Worm (Caenorhabditis elegans): Measurements from ENCODE around the gene btb-12.

Gene btb-12

DNA sequence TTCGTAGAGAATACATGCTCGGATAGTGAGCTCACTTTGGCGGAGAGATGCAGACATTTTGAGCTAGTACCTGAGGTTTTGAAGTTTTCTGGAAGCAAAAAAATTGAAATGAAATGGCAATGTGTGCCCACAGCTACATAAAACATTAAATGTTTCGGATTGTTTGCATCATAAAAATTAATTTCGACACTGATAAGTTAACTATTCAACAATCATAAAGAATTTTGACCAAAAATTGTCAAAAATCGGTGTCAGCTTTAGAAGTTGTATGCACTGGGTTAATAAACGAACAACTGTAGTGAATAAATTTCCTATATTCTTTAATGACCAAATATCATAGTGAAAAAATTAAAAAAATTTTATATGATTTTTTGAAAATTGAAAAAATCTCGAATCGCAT lies 36.1 kb upstream of the btb-12 start, which contains the start of gene fbxa-166:
Gene fbxa-166 (minus strand): TSS at position 101 of the 400 bp plus-strand sequence.
- TF ChIP-seq ama-1 (optimal IDR thresholded peaks at IDR 0.05) (no peak), C34F6.9 (tag; optimal IDR thresholded peaks at IDR 0.05) (no peak), unc-62 (GFP tag; optimal IDR thresholded peaks at IDR 0.05) (no peak), peb-1 (tag; optimal IDR thresholded peaks at IDR 0.05) (no peak), dmd-4 (tag; optimal IDR thresholded peaks at IDR 0.05) (no peak), ztf-1 (GFP tag; conservative IDR thresholded peaks at IDR 0.05) (no peak), nhr-6 (tag; optimal IDR thresholded peaks at IDR 0.05) (no peak), ZK546.5 (tag; optimal IDR thresholded peaks at IDR 0.05) (no peak), nhr-129 (tag; optimal IDR thresholded peaks at IDR 0.05) (no peak), skn-1 (tag; optimal IDR thresholded peaks at IDR 0.05) (no peak), lsy-2 (tag; optimal IDR thresholded peaks at IDR 0.05) (no peak), F13H6.1 (tag; optimal IDR thresholded peaks at IDR 0.05) (no peak), lin-11 (tag; optimal IDR thresholded peaks at IDR 0.05) (no peak), nhr-237 (tag; optimal IDR thresholded peaks at IDR 0.05) (no peak), nhr-11 (tag; optimal IDR thresholded peaks at IDR 0.05) (no peak), lin-13 (GFP tag; optimal IDR thresholded peaks at IDR 0.05) (no peak), sem-4 (tag; optimal IDR thresholded peaks at IDR 0.05) (no peak), zag-1 (tag; optimal IDR thresholded peaks at IDR 0.05) (no peak), snpc-4 (tag; optimal IDR thresholded peaks at IDR 0.05) (no peak)

- TF ChIP-seq R02D3.7 (tag; optimal IDR thresholded peaks at IDR 0.05) (no peak), F13H6.1 (tag; optimal IDR thresholded peaks at IDR 0.05) (no peak), mab-5 (tag; optimal IDR thresholded peaks at IDR 0.05) (no peak), mdl-1 (tag; optimal IDR thresholded peaks at IDR 0.05) (no peak), ztf-4 (tag; optimal IDR thresholded peaks at IDR 0.05) (no peak), C34F6.9 (tag; optimal IDR thresholded peaks at IDR 0.05) (no peak), Y55F3AM.14 (GFP tag; optimal IDR thresholded peaks at IDR 0.05) (no peak), alr-1 (tag; optimal IDR thresholded peaks at IDR 0.05) (no peak), lin-11 (tag; optimal IDR thresholded peaks at IDR 0.05) (no peak), aly-2 (tag; optimal IDR thresholded peaks at IDR 0.05) (no peak), ztf-1 (GFP tag; conservative IDR thresholded peaks at IDR 0.05) (no peak), snpc-4 (tag; optimal IDR thresholded peaks at IDR 0.05) (no peak)
Measured at ce11 chrII:1621180-1621579, 33.8 kb upstream of the btb-12 start, which contains the start of gene fbxa-158. fbxa-158 (minus strand) TSS chrII:1621280.

DNA sequence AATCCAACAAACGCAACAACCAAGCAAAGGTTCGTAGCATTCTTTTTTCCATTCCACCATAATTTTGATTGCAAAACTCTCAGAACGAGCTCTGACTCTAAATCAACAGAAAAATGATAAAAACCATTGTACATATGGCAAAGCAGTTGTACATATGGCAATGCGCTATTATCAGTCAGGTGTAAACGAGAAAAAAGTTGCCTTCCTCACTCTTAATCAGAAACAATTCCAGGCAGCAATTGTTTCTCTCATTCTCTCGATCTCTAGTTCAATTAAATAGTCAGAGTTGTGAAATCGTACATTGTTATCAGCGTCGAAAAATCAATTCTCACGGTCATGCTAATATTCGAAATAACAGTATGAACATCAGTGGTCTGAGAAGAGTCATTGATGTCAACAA lies 33.2 kb upstream of the btb-12 start:
- TF ChIP-seq nhr-6 (tag; optimal IDR thresholded peaks at IDR 0.05) (no peak), sma-3 (GFP tag; optimal IDR thresholded peaks at IDR 0.05) (no peak), fos-1 (tag; optimal IDR thresholded peaks at IDR 0.05) (peak; percentile 44), lin-39 (tag; optimal IDR thresholded peaks at IDR 0.05) (no peak), nhr-11 (tag; optimal IDR thresholded peaks at IDR 0.05) (no peak), snpc-4 (tag; optimal IDR thresholded peaks at IDR 0.05) (no peak)

- TF ChIP-seq blmp-1 (tag; optimal IDR thresholded peaks at IDR 0.05; ENCODE audit: insufficient read depth): no peak
- no peak for TF ChIP-seq dmd-4 (tag; optimal IDR thresholded peaks at IDR 0.05)
- no peak for TF ChIP-seq lin-11 (tag; optimal IDR thresholded peaks at IDR 0.05)
- TF ChIP-seq ceh-82 (tag; optimal IDR thresholded peaks at IDR 0.05): no peak
Measured at ce11 chrII:1624572-1624971, 30.4 kb upstream of the btb-12 start, which contains the start of gene fbxa-160. fbxa-160 (minus strand) TSS chrII:1624672.

DNA sequence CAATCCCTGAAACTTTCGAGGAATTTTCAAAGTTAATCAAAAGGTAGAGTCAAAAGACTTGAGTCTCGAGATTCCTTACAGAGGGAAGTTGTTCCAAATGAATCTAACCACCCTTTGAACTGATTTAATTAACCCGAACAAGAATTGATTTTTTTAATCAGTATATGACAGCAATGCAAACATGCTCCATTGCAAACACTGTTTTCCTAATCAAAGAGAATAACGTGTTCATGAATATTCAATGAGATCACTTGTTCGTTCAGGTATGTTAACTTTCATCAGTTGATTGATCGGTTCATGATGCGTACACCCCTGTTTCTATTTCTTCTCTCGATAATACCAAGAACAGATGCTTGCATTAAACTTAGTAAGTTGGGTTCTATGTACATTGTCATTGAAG lies 29.4 kb upstream of the btb-12 start, which contains the start of gene C08E3.14:
Gene C08E3.14 (plus strand): TSS at position 301 of the 400 bp plus-strand sequence.
- TF ChIP-seq egl-27 (tag; optimal IDR thresholded peaks at IDR 0.05): no peak
- TF ChIP-seq unc-55 (GFP tag; optimal IDR thresholded peaks at IDR 0.05): no peak
- no peak for TF ChIP-seq nhr-6 (tag; optimal IDR thresholded peaks at IDR 0.05)
- no peak for TF ChIP-seq fos-1 (tag; optimal IDR thresholded peaks at IDR 0.05)
- no peak for TF ChIP-seq Y55F3AM.14 (GFP tag; optimal IDR thresholded peaks at IDR 0.05)
- no peak for TF ChIP-seq snpc-4 (tag; optimal IDR thresholded peaks at IDR 0.05)
- no peak for TF ChIP-seq elt-1 (tag; optimal IDR thresholded peaks at IDR 0.05)
- no peak for TF ChIP-seq nhr-10 (tag; optimal IDR thresholded peaks at IDR 0.05)
- TF ChIP-seq lin-39 (tag; optimal IDR thresholded peaks at IDR 0.05): no peak
- TF ChIP-seq mab-5 (tag; optimal IDR thresholded peaks at IDR 0.05): no peak
